Worm (Caenorhabditis elegans): ENCODE data around the gene ZC412.10.
"Not testable (repeated sequence)": the region's sequence is repeated elsewhere in the genome, so short reads cannot be mapped to it uniquely, and the experiment has no call there.

Gene ZC412.10

ce11 chrV:14895557-14895956, 18.9 kb upstream of the ZC412.10 start, which contains the start of gene mpst-3:
Gene mpst-3, plus strand, starts transcription at chrV:14895647.
- TF ChIP-seq T22C8.4 (GFP tag; IDR thresholded peaks at IDR 0.05) (no peak), cog-1 (tag; optimal IDR thresholded peaks at IDR 0.05) (no peak), flt-1 (GFP tag; IDR thresholded peaks at IDR 0.05) (no peak), ztf-23 (GFP tag; IDR thresholded peaks at IDR 0.05) (no peak), klf-2 (GFP tag; conservative IDR thresholded peaks at IDR 0.05) (no peak), ztf-29 (GFP tag; IDR thresholded peaks at IDR 0.05) (no peak), med-1 (GFP tag; optimal IDR thresholded peaks at IDR 0.05; ENCODE audit: insufficient read depth) (no peak), tab-1 (GFP tag; IDR thresholded peaks at IDR 0.05) (no peak), ref-1 (GFP tag; conservative IDR thresholded peaks at IDR 0.05) (no peak)

DNA sequence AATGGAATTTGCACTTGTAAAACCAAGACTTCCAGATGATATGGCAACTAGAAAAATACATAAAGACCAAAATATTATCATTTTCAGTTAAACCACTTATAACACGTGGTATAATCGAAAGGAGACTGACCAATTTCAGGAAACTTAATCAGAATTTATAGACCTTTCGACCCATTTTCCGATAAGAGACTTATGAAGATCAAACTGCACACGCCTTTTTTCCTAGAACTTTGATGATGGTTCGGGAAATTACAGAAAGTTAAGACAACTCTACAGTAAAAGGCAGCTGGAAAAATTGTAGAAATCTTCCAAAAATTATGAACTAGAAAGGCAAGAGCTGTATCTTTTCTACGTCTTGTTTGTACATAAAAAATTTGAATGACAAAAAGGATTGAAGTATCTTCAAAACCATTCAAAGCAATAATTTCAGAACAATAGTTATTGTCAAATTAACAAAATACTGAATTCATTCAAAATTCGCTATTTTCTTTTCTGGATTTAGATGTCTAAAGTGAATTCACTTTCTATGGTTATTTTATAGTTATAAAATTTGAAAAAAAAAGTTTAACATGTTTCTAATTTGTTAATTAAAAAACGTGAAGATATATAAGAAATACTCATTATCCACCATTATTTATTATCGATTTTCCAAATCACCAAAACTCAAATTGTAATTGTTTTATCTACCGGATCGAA, 16.9 kb upstream of the ZC412.10 start, which contains the start of the genes mpst-2 and H12D21.5:
Gene mpst-2, minus strand, starts transcription at position 101 of the 696 bp plus-strand sequence.
Gene H12D21.5, plus strand, starts transcription at position 646 of the 696 bp plus-strand sequence.
- TF ChIP-seq ref-1 (GFP tag; conservative IDR thresholded peaks at IDR 0.05) (no peak), ztf-23 (GFP tag; IDR thresholded peaks at IDR 0.05) (no peak), tab-1 (GFP tag; IDR thresholded peaks at IDR 0.05) (no peak), T22C8.4 (GFP tag; IDR thresholded peaks at IDR 0.05) (no peak), klf-2 (GFP tag; conservative IDR thresholded peaks at IDR 0.05) (no peak), cog-1 (tag; optimal IDR thresholded peaks at IDR 0.05) (no peak), ztf-29 (GFP tag; IDR thresholded peaks at IDR 0.05) (no peak), med-1 (GFP tag; optimal IDR thresholded peaks at IDR 0.05; ENCODE audit: insufficient read depth) (no peak), flt-1 (GFP tag; IDR thresholded peaks at IDR 0.05) (no peak)

DNA sequence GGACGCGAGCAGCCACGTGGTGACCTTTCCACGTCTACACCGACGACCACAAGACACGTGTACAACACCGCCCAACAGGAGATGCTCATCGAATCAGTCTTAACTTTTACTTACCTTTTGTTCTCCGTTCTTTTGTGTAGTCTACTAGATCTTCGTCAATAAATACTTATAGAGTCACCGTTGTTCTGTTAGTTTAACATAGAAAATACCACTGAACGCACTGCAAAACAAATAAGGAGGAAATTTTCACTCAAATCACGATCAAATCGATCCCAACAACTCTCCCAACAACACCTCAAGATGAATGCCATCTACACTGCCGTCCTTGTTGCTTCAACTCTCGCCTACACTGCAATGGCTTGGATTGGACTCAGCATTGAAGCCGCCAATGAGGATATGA, 14.2 kb upstream of the ZC412.10 start, which contains the start of gene nspa-2:
Gene nspa-2, plus strand, starts transcription at position 301 of the 400 bp plus-strand sequence.
- not testable (repeated sequence) for TF ChIP-seq tab-1, ztf-23, T22C8.4 (GFP tag; IDR thresholded peaks at IDR 0.05)

- TF ChIP-seq ref-1 (GFP tag; conservative IDR thresholded peaks at IDR 0.05) (no peak), flt-1 (GFP tag; IDR thresholded peaks at IDR 0.05) (no peak), tab-1 (GFP tag; IDR thresholded peaks at IDR 0.05) (no peak), T22C8.4 (GFP tag; IDR thresholded peaks at IDR 0.05) (no peak), klf-2 (GFP tag; conservative IDR thresholded peaks at IDR 0.05) (no peak), ztf-23 (GFP tag; IDR thresholded peaks at IDR 0.05) (no peak), med-1 (GFP tag; optimal IDR thresholded peaks at IDR 0.05; ENCODE audit: insufficient read depth) (no peak), cog-1 (tag; optimal IDR thresholded peaks at IDR 0.05) (no peak), ztf-29 (GFP tag; IDR thresholded peaks at IDR 0.05) (no peak)
Observed at ce11 chrV:14877242-14877819, 707 bp upstream of the ZC412.10 start.

- TF ChIP-seq T22C8.4 (GFP tag; IDR thresholded peaks at IDR 0.05), result peak; percentile 44; the same call in 1 of the 2 replicates
- peak; percentile 2 for TF ChIP-seq med-1 (GFP tag; optimal IDR thresholded peaks at IDR 0.05; ENCODE audit: insufficient read depth)
- peak; percentile 48; the same call in 1 of the 2 replicates for TF ChIP-seq ztf-29 (GFP tag; IDR thresholded peaks at IDR 0.05)
- TF ChIP-seq ztf-23 (GFP tag; IDR thresholded peaks at IDR 0.05), result peak; percentile 77
- peak; percentile 86 for TF ChIP-seq flt-1 (GFP tag; IDR thresholded peaks at IDR 0.05)
- peak; percentile 34; the same call in 1 of the 2 replicates for TF ChIP-seq ref-1 (GFP tag; conservative IDR thresholded peaks at IDR 0.05)
- TF ChIP-seq cog-1 (tag; optimal IDR thresholded peaks at IDR 0.05), result no peak
- TF ChIP-seq klf-2 (GFP tag; conservative IDR thresholded peaks at IDR 0.05), result no peak
- peak; percentile 82 for TF ChIP-seq tab-1 (GFP tag; IDR thresholded peaks at IDR 0.05)
Observed at ce11 chrV:14876257-14876656, 367 bp downstream of the ZC412.10 start.

ce11 chrV:14875371-14875770, 1.3 kb downstream of the ZC412.10 start, which contains the start of gene ZC412.5:
Gene ZC412.5, minus strand, starts transcription at chrV:14875471.
- TF ChIP-seq T22C8.4 (GFP tag; IDR thresholded peaks at IDR 0.05) (no peak), klf-2 (GFP tag; conservative IDR thresholded peaks at IDR 0.05) (no peak), med-1 (GFP tag; optimal IDR thresholded peaks at IDR 0.05; ENCODE audit: insufficient read depth) (no peak), cog-1 (tag; optimal IDR thresholded peaks at IDR 0.05) (no peak), ztf-29 (GFP tag; IDR thresholded peaks at IDR 0.05) (no peak), ref-1 (GFP tag; conservative IDR thresholded peaks at IDR 0.05) (no peak), flt-1 (GFP tag; IDR thresholded peaks at IDR 0.05) (no peak), ztf-23 (GFP tag; IDR thresholded peaks at IDR 0.05) (no peak), tab-1 (GFP tag; IDR thresholded peaks at IDR 0.05) (no peak)

DNA sequence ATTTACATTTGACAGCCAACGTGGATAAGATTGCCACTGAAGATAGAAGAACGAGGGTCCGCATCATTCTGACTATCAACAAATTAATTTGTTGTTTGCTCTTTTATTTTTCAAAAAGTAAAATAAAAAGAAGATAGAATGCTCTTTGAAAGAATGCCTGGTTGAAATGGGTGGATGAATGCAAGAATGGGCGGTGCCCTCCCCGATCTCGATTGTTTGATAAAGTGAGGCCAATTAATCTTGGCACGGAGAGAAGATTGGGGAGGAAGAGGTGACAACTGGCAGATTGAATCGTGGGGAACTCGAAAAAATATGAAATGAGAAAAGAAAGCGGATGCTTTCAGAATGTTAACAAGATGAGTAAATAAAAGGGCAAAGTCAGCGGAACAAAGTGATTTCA, 5.3 kb downstream of the ZC412.10 start, which contains the start of gene ZC412.3:
Gene ZC412.3, minus strand, starts transcription at position 183 of the 400 bp plus-strand sequence.
- TF ChIP-seq ztf-29 (GFP tag; IDR thresholded peaks at IDR 0.05) (no peak), tab-1 (GFP tag; IDR thresholded peaks at IDR 0.05) (no peak), klf-2 (GFP tag; conservative IDR thresholded peaks at IDR 0.05) (no peak), flt-1 (GFP tag; IDR thresholded peaks at IDR 0.05) (no peak), ref-1 (GFP tag; conservative IDR thresholded peaks at IDR 0.05) (no peak)

ce11 chrV:14868181-14868580, 8.4 kb downstream of the ZC412.10 start, which contains the start of gene gcy-14:
Gene gcy-14, minus strand, starts transcription at chrV:14868281.
- TF ChIP-seq T22C8.4 (GFP tag; IDR thresholded peaks at IDR 0.05) (no peak), ztf-23 (GFP tag; IDR thresholded peaks at IDR 0.05) (no peak), flt-1 (GFP tag; IDR thresholded peaks at IDR 0.05) (no peak), cog-1 (tag; optimal IDR thresholded peaks at IDR 0.05) (no peak), med-1 (GFP tag; optimal IDR thresholded peaks at IDR 0.05; ENCODE audit: insufficient read depth) (no peak), klf-2 (GFP tag; conservative IDR thresholded peaks at IDR 0.05) (no peak)

- TF ChIP-seq T22C8.4 (GFP tag; IDR thresholded peaks at IDR 0.05) (no peak), ztf-29 (GFP tag; IDR thresholded peaks at IDR 0.05) (no peak), flt-1 (GFP tag; IDR thresholded peaks at IDR 0.05) (no peak), cog-1 (tag; optimal IDR thresholded peaks at IDR 0.05) (no peak), med-1 (GFP tag; optimal IDR thresholded peaks at IDR 0.05; ENCODE audit: insufficient read depth) (no peak), ztf-23 (GFP tag; IDR thresholded peaks at IDR 0.05) (no peak), klf-2 (GFP tag; conservative IDR thresholded peaks at IDR 0.05) (no peak), ref-1 (GFP tag; conservative IDR thresholded peaks at IDR 0.05) (no peak), tab-1 (GFP tag; IDR thresholded peaks at IDR 0.05) (no peak)
Observed at ce11 chrV:14859380-14859779, 17.2 kb downstream of the ZC412.10 start.
